Fruit fly (Drosophila melanogaster) whole organism, embryonic: ENCODE results near the gene HDAC3.
A peak's percentile ranks its signal among the peaks of the same experiment; 100 is the strongest.

Experiments
- Atf-2 ChIP-seq: fragments of 200-800 bp; sonication (Bioruptor generic); optimal IDR thresholded peaks from 2 replicates; lab custom pipeline; 2016; ENCODE audit warnings: missing biosample characterization, missing genetic modification characterization
- B-H2 ChIP-seq: fragments of 200-800 bp; sonication (Bioruptor generic); optimal IDR thresholded peaks from 2 replicates; lab custom pipeline; 2018; ENCODE audit warnings: missing biosample characterization, mild to moderate bottlenecking, missing genetic modification characterization
- CG10147 ChIP-seq: fragments of 200-800 bp; sonication (Bioruptor generic); optimal IDR thresholded peaks from 2 replicates; lab custom pipeline; 2019; ENCODE audit warnings: missing biosample characterization, mild to moderate bottlenecking, missing genetic modification characterization, moderate library complexity
- CG1024 ChIP-seq: fragments of 200-800 bp; sonication (Bioruptor generic); IDR thresholded peaks from 2 replicates; pipeline ENCODE4 v1.3.6; 2022; ENCODE audit warnings: missing biosample characterization, missing genetic modification characterization
- CG10543 ChIP-seq: fragments of 200-800 bp; sonication (Bioruptor generic); optimal IDR thresholded peaks from 3 replicates; lab custom pipeline; 2017; ENCODE audit warnings: missing biosample characterization, mild to moderate bottlenecking, missing genetic modification characterization, moderate library complexity
- CG12769 ChIP-seq: fragments of 200-800 bp; sonication (Bioruptor generic); optimal IDR thresholded peaks from 2 replicates; lab custom pipeline; 2019; ENCODE audit warnings: missing biosample characterization, mild to moderate bottlenecking, missing genetic modification characterization, moderate library complexity
- CG13123 ChIP-seq: fragments of 200-800 bp; sonication (Bioruptor generic); optimal IDR thresholded peaks from 2 replicates; lab custom pipeline; 2016; ENCODE audit warnings: missing biosample characterization, missing genetic modification characterization
- CG13894 ChIP-seq: fragments of 200-800 bp; sonication (Bioruptor generic); optimal IDR thresholded peaks from 3 replicates; lab custom pipeline; 2018; ENCODE audit warnings: missing biosample characterization, mild to moderate bottlenecking, missing genetic modification characterization, moderate library complexity
- CG14014 ChIP-seq: fragments of 200-800 bp; sonication (Bioruptor generic); IDR thresholded peaks from 2 replicates; pipeline ENCODE4 v1.3.6; 2022; ENCODE audit warnings: missing biosample characterization, missing genetic modification characterization
- CG15514 ChIP-seq: fragments of 200-800 bp; sonication (Bioruptor generic); optimal IDR thresholded peaks from 3 replicates; lab custom pipeline; 2017; ENCODE audit warnings: missing biosample characterization, missing genetic modification characterization, mild to moderate bottlenecking, moderate library complexity, missing genetic modification reagents
- CG17359 ChIP-seq: fragments of 200-800 bp; sonication (Bioruptor generic); optimal IDR thresholded peaks from 3 replicates; lab custom pipeline; 2018; ENCODE audit warnings: missing biosample characterization, mild to moderate bottlenecking, missing genetic modification characterization, moderate library complexity
- CG34224 ChIP-seq: fragments of 200-800 bp; sonication (Bioruptor generic); IDR thresholded peaks from 3 replicates; pipeline ENCODE4 v1.3.6; 2022; ENCODE audit warnings: missing biosample characterization, missing genetic modification characterization; ENCODE audit not compliant: partially characterized antibody
- CG34376 ChIP-seq: fragments of 200-800 bp; sonication (Bioruptor generic); optimal IDR thresholded peaks from 2 replicates; lab custom pipeline; 2018; ENCODE audit warnings: missing biosample characterization, mild to moderate bottlenecking, missing genetic modification characterization
- CG4424 ChIP-seq: fragments of 200-800 bp; sonication (Bioruptor generic); optimal IDR thresholded peaks from 3 replicates; lab custom pipeline; 2016; ENCODE audit warnings: missing biosample characterization, missing genetic modification characterization
- CG4730 ChIP-seq: fragments of 200-800 bp; sonication (Bioruptor generic); IDR thresholded peaks from 2 replicates; pipeline ENCODE4 v1.3.6; 2022; ENCODE audit warnings: missing biosample characterization, missing genetic modification characterization
- CG5180 ChIP-seq: fragments of 200-800 bp; sonication (Bioruptor generic); optimal IDR thresholded peaks from 3 replicates; lab custom pipeline; 2017; ENCODE audit warnings: missing biosample characterization, missing genetic modification characterization, mild to moderate bottlenecking, moderate library complexity, missing genetic modification reagents
- CG7271 ChIP-seq: fragments of 200-800 bp; sonication (Bioruptor generic); optimal IDR thresholded peaks from 2 replicates; lab custom pipeline; 2018; ENCODE audit warnings: missing biosample characterization, mild to moderate bottlenecking, missing genetic modification characterization, moderate library complexity
- D19B ChIP-seq: fragments of 200-800 bp; sonication (Bioruptor generic); optimal IDR thresholded peaks from 2 replicates; lab custom pipeline; 2017; ENCODE audit warnings: missing biosample characterization, mild to moderate bottlenecking, missing genetic modification characterization
- Deaf1 ChIP-seq: fragments of 200-800 bp; optimal IDR thresholded peaks from 3 replicates; lab custom pipeline; 2019; ENCODE audit warnings: missing biosample characterization, mild to moderate bottlenecking, missing genetic modification characterization, moderate library complexity
- Doc3 ChIP-seq: fragments of 200-800 bp; sonication (Bioruptor generic); IDR thresholded peaks from 3 replicates; pipeline ENCODE4 v1.3.6; 2022; ENCODE audit warnings: missing biosample characterization, missing genetic modification characterization; ENCODE audit not compliant: partially characterized antibody
- Dp ChIP-seq: fragments of 200-800 bp; sonication (Bioruptor generic); optimal IDR thresholded peaks from 2 replicates; lab custom pipeline; 2018; ENCODE audit warnings: missing biosample characterization, mild to moderate bottlenecking, missing genetic modification characterization, moderate library complexity
- HLH3B ChIP-seq: fragments of 200-800 bp; sonication (Bioruptor generic); IDR thresholded peaks from 2 replicates; pipeline ENCODE4 v1.3.6; 2022; ENCODE audit warnings: missing biosample characterization, missing genetic modification characterization
- Hey ChIP-seq: fragments of 200-800 bp; sonication (Bioruptor generic); optimal IDR thresholded peaks from 3 replicates; lab custom pipeline; 2018; ENCODE audit warnings: missing biosample characterization, mild to moderate bottlenecking, missing genetic modification characterization
- Hr51 ChIP-seq, 2 experiments: fragments of 200-800 bp; sonication (Bioruptor generic); optimal IDR thresholded peaks; 2 replicates in 1 of 2; 3 replicates in 1 of 2; lab custom pipeline; 2016 to 2018; ENCODE audit warnings: missing biosample characterization in 2 of 2, missing genetic modification characterization in 2 of 2, mild to moderate bottlenecking in 1 of 2, moderate library complexity in 1 of 2
- Med ChIP-seq: fragments of 200-800 bp; sonication (Bioruptor generic); peaks from one replicate; lab custom pipeline; 2016; ENCODE audit warnings: missing biosample characterization, missing genetic modification characterization, mild to moderate bottlenecking, inconsistent platforms, moderate library complexity
- Myb ChIP-seq: fragments of 200-800 bp; sonication (Bioruptor generic); optimal IDR thresholded peaks from 2 replicates; lab custom pipeline; 2016; ENCODE audit warnings: missing biosample characterization, missing genetic modification characterization
- Sox102F ChIP-seq: fragments of 200-800 bp; sonication (Bioruptor generic); optimal IDR thresholded peaks from 2 replicates; lab custom pipeline; 2018; ENCODE audit warnings: missing biosample characterization, mild to moderate bottlenecking, missing genetic modification characterization, moderate library complexity
- Taf1 ChIP-seq: fragments of 200-800 bp; sonication (Bioruptor generic); IDR thresholded peaks from 2 replicates; pipeline ENCODE4 v1.3.6; 2022; ENCODE audit warnings: missing biosample characterization, missing genetic modification characterization
- Xbp1 ChIP-seq: fragments of 200-800 bp; sonication (Bioruptor generic); optimal IDR thresholded peaks from 3 replicates; lab custom pipeline; 2016; ENCODE audit warnings: missing biosample characterization, mild to moderate bottlenecking, missing genetic modification characterization
- al ChIP-seq: fragments of 200-800 bp; sonication (Bioruptor generic); IDR thresholded peaks from 2 replicates; pipeline ENCODE4 v1.3.6; 2022; ENCODE audit warnings: missing biosample characterization, missing genetic modification characterization
- btn ChIP-seq: fragments of 200-800 bp; sonication (Bioruptor generic); optimal IDR thresholded peaks from 2 replicates; lab custom pipeline; 2016; ENCODE audit warnings: missing biosample characterization, missing genetic modification characterization
- chinmo ChIP-seq: fragments of 200-800 bp; sonication (Bioruptor generic); IDR thresholded peaks from 4 replicates; pipeline ENCODE4 v1.3.6; 2022; ENCODE audit warnings: missing biosample characterization, missing genetic modification characterization; ENCODE audit not compliant: partially characterized antibody
- exex ChIP-seq: fragments of 200-800 bp; sonication (Bioruptor generic); optimal IDR thresholded peaks from 4 replicates; lab custom pipeline; 2018; ENCODE audit warnings: missing biosample characterization, mild to moderate bottlenecking, missing genetic modification characterization, moderate library complexity
- eyg ChIP-seq: fragments of 200-800 bp; sonication (Bioruptor generic); optimal IDR thresholded peaks from 3 replicates; lab custom pipeline; 2016; ENCODE audit warnings: missing biosample characterization, missing genetic modification characterization
- gce ChIP-seq: fragments of 200-800 bp; sonication (Bioruptor generic); IDR thresholded peaks from 3 replicates; pipeline ENCODE4 v1.3.6; 2022; ENCODE audit warnings: missing biosample characterization, missing genetic modification characterization
- gem ChIP-seq: fragments of 200-800 bp; sonication (Bioruptor generic); optimal IDR thresholded peaks from 2 replicates; lab custom pipeline; 2019; ENCODE audit warnings: missing biosample characterization, mild to moderate bottlenecking, missing genetic modification characterization, moderate library complexity
- hbn ChIP-seq: fragments of 200-800 bp; sonication (Bioruptor generic); IDR thresholded peaks from 2 replicates; pipeline ENCODE4 v1.3.6; 2022; ENCODE audit warnings: missing biosample characterization, missing genetic modification characterization; ENCODE audit not compliant: partially characterized antibody
- mirr ChIP-seq: fragments of 200-800 bp; sonication (Bioruptor generic); optimal IDR thresholded peaks from 3 replicates; lab custom pipeline; 2018; ENCODE audit warnings: missing biosample characterization, mild to moderate bottlenecking, missing genetic modification characterization
- phol ChIP-seq: fragments of 200-800 bp; sonication (Bioruptor generic); optimal IDR thresholded peaks from 3 replicates; lab custom pipeline; 2018; ENCODE audit warnings: missing biosample characterization, mild to moderate bottlenecking, missing genetic modification characterization, moderate library complexity
- psq ChIP-seq: fragments of 200-800 bp; sonication (Bioruptor generic); optimal IDR thresholded peaks from 2 replicates; lab custom pipeline; 2017; ENCODE audit warnings: missing biosample characterization, missing genetic modification characterization
- shn ChIP-seq: fragments of 200-800 bp; sonication (Bioruptor generic); optimal IDR thresholded peaks from 3 replicates; lab custom pipeline; 2016; ENCODE audit warnings: missing biosample characterization, missing genetic modification characterization
- sisA ChIP-seq: fragments of 200-800 bp; sonication (Bioruptor generic); IDR thresholded peaks from 2 replicates; pipeline ENCODE4 v1.3.6; 2022; ENCODE audit warnings: missing biosample characterization, missing genetic modification characterization
- sug ChIP-seq: fragments of 200-800 bp; optimal IDR thresholded peaks from 2 replicates; lab custom pipeline; 2019; ENCODE audit warnings: missing biosample characterization, mild to moderate bottlenecking, missing genetic modification characterization, moderate library complexity
- tgo ChIP-seq: fragments of 200-800 bp; sonication (Bioruptor generic); IDR thresholded peaks from 3 replicates; pipeline ENCODE4 v1.3.6; 2022; ENCODE audit warnings: missing biosample characterization, missing genetic modification characterization
- trh ChIP-seq: fragments of 200-800 bp; sonication (Bioruptor generic); optimal IDR thresholded peaks from 2 replicates; lab custom pipeline; 2016; ENCODE audit warnings: missing biosample characterization, missing genetic modification characterization
- twi ChIP-seq: fragments of 200-800 bp; optimal IDR thresholded peaks from 2 replicates; lab custom pipeline; 2019; ENCODE audit warnings: missing biosample characterization, mild to moderate bottlenecking, missing genetic modification characterization, moderate library complexity
- vnd ChIP-seq: fragments of 200-800 bp; sonication (Bioruptor generic); IDR thresholded peaks from 3 replicates; pipeline ENCODE4 v1.3.6; 2022; ENCODE audit warnings: missing biosample characterization, missing genetic modification characterization; ENCODE audit not compliant: partially characterized antibody

The HDAC3 gene

DNA sequence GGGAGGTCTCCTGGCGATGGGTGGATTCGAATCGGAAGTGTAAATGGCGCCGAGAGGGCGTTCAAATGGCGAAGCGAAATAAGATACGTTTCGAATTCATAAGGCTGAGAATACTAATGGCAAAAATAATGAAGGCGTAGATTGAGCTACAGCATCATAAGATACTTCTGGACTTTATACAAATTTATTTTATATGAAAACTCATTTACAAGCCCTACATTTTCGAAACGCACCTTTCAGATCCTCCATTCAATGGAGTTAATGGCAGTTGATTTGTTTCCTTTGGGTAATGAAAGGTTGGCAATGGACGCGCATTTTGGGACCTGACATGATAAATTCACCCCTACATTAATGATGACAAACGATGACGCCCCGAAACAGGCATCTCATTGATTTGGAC is 40.4 kb upstream of the HDAC3 start:
- TF ChIP-seq CG1024 (no peak), tgo (GFP tag; lab: Robert Waterston, UW) (no peak), btn (GFP tag; lab: Kevin White, UChicago) (no peak), hbn (GFP tag; lab: Robert Waterston, UW) (no peak), CG10147 (GFP tag; lab: Kevin White, UChicago) (no peak), Xbp1 (GFP tag; lab: Kevin White, UChicago) (no peak), gce (GFP tag; lab: Robert Waterston, UW) (no peak), CG7271 (tag; lab: Kevin White, UChicago) (no peak), twi (no peak), Sox102F (GFP tag; lab: Kevin White, UChicago) (no peak), Atf-2 (no peak), HLH3B (no peak)

DNA sequence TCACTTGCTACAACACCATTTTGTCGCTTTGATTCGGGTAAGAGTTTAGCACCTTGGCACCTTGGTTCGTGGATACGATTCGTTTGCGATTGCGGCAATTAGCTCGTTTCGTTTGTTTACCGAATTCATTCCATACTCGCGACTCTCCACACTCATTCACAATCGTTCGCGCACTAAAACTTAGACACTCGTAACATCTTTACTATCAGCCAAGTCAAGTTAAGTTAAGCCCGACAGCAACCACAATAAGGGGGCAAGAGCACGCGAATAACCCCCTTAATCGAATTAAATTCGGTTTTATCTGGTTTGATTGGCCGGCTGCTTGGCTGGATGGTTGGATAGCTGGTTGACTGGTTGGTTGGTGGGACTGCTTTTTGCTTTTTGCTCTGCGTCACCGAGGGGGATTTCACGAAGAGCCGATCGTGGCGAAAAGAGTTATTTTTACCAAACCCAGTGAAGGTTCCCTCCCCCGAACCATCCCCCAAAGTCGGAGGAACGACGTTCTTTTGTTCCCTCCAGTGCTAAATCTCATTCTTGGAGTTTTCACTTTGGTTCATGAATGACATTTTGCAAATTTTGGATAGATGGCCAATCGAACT is 29.5 kb upstream of the HDAC3 start:
- peak; percentile 38 for TF ChIP-seq B-H2
- no peak for TF ChIP-seq psq (GFP tag; lab: Kevin White, UChicago)
- TF ChIP-seq sisA (GFP tag; lab: Robert Waterston, UW) = no peak
- no peak for TF ChIP-seq phol (tag; lab: Kevin White, UChicago)
- TF ChIP-seq Hey (tag; lab: Kevin White, UChicago) = peak; percentile 99
- no peak for TF ChIP-seq al
- peak; percentile 12 for TF ChIP-seq CG15514 (GFP tag; lab: Kevin White, UChicago)
- 0 out of 4 replicates have a peak, but pooled peaks have one; percentile 73 for TF ChIP-seq chinmo (GFP tag; lab: Robert Waterston, UW)
- peak; percentile 62 for TF ChIP-seq sug (tag; lab: Kevin White, UChicago)
- no peak for TF ChIP-seq Hr51 (GFP tag; optimal IDR thresholded peaks at IDR 0.05; lab: Kevin White, UChicago)
- peak; percentile 43 for TF ChIP-seq CG10543
- TF ChIP-seq CG4730 (GFP tag; lab: Robert Waterston, UW) = no peak
- TF ChIP-seq gem (tag; lab: Kevin White, UChicago) = peak; percentile 76
- TF ChIP-seq CG34376 = peak; percentile 64
- TF ChIP-seq CG17359 (tag; lab: Kevin White, UChicago) = no peak
- TF ChIP-seq CG5180 = peak; percentile 81
- TF ChIP-seq Deaf1 = peak; percentile 84
- peak; percentile 82 for TF ChIP-seq mirr (GFP tag; lab: Kevin White, UChicago)
- TF ChIP-seq Med (GFP tag; lab: Kevin White, UChicago) = peak; percentile 76
- peak; percentile 19 for TF ChIP-seq CG12769 (tag; lab: Kevin White, UChicago)
- TF ChIP-seq exex (tag; lab: Kevin White, UChicago) = peak; percentile 70
- no peak for TF ChIP-seq CG34224 (GFP tag; lab: Robert Waterston, UW)
- peak; percentile 64 for TF ChIP-seq CG13894 (tag; lab: Kevin White, UChicago)
- TF ChIP-seq Doc3 (GFP tag; lab: Robert Waterston, UW) = 0 out of 3 replicates have a peak, but pooled peaks have one; percentile 16

DNA sequence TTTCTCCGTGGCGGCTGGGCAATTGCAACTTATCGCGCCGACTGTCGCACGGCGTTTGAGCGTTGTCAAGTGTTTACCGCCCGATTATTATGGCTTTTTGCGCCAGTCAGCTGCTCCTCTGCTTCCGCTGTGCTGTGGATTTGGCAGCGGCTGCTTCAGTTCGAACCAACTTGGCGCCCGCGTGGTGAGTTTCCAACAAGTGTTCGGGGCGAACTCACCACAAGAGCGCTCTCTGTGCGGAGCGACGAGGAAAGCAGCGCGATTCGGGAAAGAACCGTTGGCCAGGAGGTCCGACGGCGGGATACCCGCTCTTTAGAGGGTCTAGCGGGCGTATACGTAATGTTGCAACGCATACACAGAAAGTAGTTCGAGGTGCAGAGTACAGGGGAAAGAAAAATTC is 28.2 kb upstream of the HDAC3 start, which contains the start of gene NKCC:
Gene NKCC, minus strand, starts transcription at position 57 of the 400 bp plus-strand sequence.
- no peak for TF ChIP-seq CG4424 (GFP tag; lab: Kevin White, UChicago)
- TF ChIP-seq Myb = peak; percentile 1
- TF ChIP-seq CG13894 (tag; lab: Kevin White, UChicago) = peak; percentile 13
- TF ChIP-seq Dp (GFP tag; lab: Kevin White, UChicago) = peak; percentile 10
- TF ChIP-seq shn (GFP tag; lab: Kevin White, UChicago) = no peak
- peak; percentile 27 for TF ChIP-seq D19B (GFP tag; lab: Kevin White, UChicago)
- peak; percentile 25 for TF ChIP-seq CG15514 (GFP tag; lab: Kevin White, UChicago)
- TF ChIP-seq CG14014 = 0 out of 2 replicates have a peak, but pooled peaks have one; percentile 12
- no peak for TF ChIP-seq CG13123
- TF ChIP-seq vnd (GFP tag; lab: Robert Waterston, UW) = 0 out of 3 replicates have a peak, but pooled peaks have one; percentile 15
- TF ChIP-seq chinmo (GFP tag; lab: Robert Waterston, UW) = 0 out of 4 replicates have a peak, but pooled peaks have one; percentile 34
- TF ChIP-seq Taf1 (GFP tag; lab: Robert Waterston, UW) = no peak
- TF ChIP-seq eyg (GFP tag; lab: Kevin White, UChicago) = no peak
- TF ChIP-seq trh (GFP tag; lab: Kevin White, UChicago) = no peak
- TF ChIP-seq CG5180 = peak; percentile 86
- peak; percentile 30 for TF ChIP-seq CG12769 (tag; lab: Kevin White, UChicago)
